Fruit fly (Drosophila melanogaster) Kc167 (cell line): ENCODE data around the gene Trf5.

Source experiments
- Sin3A ChIP-seq: fragments of >200 bp; optimal IDR thresholded peaks from 2 replicates; lab custom pipeline; 2018; ENCODE audit warnings: missing external identifiers
- insv ChIP-seq: fragments of >200 bp; optimal IDR thresholded peaks from 3 replicates; lab custom pipeline; 2018; ENCODE audit warnings: missing external identifiers
- psq ChIP-seq: fragments of >200 bp; optimal IDR thresholded peaks from 2 replicates; lab custom pipeline; 2017; ENCODE audit warnings: missing external identifiers
- ttk ChIP-seq: sonication (Bioruptor generic); optimal IDR thresholded peaks from 2 replicates; lab custom pipeline; 2017; ENCODE audit warnings: missing external identifiers

DNA sequence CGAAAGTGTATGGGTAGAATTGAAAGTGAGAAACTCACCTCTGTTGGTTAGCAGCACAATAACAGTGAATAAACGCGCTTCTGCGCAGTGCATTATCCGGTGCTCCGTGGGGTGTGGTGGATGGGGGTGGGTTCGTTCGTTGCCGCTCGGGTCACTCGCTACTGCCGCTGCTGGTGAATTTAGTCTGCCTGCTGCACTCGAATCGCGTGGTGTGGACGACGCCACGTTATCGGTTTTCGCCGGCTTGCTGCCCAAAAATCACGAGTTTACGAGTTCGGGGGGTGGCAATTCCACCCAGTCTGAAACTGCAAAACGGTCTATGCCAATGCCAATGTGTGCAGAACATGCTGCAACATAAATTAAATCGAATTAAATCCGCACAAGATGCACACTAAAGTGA lies 18.7 kb downstream of the Trf5 start, which contains the start of gene Tmtc1:
- TF ChIP-seq Sin3A (lab: Kevin White, UChicago) = no peak
- TF ChIP-seq psq (lab: Kevin White, UChicago) = no peak
- TF ChIP-seq insv (lab: Kevin White, UChicago) = no peak
- TF ChIP-seq ttk (lab: Kevin White, UChicago) = no peak
